Worm (Caenorhabditis elegans): ENCODE measurements around the gene C05D11.8.

The C05D11.8 gene

DNA sequence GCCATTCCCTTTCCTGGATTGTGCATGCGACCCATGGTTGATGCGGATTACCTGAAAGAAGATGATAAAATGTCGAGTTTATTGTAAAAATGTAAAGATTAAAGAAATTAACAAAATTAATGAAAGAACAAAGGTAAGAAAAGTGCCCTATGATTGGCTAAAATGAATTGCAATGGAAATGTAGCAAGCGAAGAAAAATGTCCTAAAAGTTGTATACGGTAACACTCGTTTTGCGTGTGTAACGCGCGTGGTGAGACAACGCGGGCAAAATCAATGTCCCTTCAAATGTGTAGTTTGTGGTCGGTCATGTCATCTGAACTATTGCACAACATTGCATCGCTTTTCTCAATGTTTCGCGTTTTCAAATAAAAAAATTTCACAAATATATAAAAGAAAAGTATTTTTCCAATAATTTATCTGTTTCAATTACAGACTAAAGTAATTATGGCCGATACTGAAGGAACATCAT, 52.1 kb downstream of the C05D11.8 start, which contains the start of the genes rps-13 and nfx-1 (continued):
- peak; percentile 45 for TF ChIP-seq lin-40 (tag; optimal IDR thresholded peaks at IDR 0.05)
- TF ChIP-seq bed-1 (GFP tag; IDR thresholded peaks at IDR 0.05) = no peak

DNA sequence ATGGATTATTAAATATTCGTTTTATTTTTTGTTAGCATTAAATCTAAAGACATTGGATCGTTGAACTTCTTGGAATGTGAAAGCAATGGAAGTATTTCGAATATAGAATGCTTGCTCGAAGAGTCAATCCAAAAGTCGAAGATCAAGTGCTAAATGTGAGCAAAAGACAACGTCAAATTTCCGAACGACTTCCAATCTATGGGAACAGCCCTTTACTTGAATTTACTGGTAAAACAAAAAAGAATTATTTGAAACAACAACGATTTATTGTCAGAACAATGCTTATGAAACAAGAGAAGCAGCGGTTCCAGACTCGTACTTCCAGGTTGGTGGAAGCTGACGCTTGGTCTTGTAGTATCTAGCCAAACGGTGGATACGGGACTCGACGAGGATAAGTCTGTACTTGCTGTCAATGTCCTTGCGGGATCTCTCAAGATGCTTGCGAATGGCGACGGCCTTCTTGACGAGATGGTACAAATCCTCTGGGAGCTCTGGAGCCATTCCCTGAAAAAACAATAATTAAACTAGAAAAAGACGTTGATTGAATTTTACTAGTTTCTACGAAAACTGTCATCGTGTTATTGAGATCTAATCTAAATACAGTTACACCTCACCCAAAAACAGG, 53.1 kb downstream of the C05D11.8 start:
- TF ChIP-seq ztf-25 (GFP tag; IDR thresholded peaks at IDR 0.05) = no peak
- no peak for TF ChIP-seq nhr-27 (tag; optimal IDR thresholded peaks at IDR 0.05)
- peak; percentile 29 for TF ChIP-seq xnd-1 (tag; optimal IDR thresholded peaks at IDR 0.05)
- TF ChIP-seq unc-62 (GFP tag; optimal IDR thresholded peaks at IDR 0.05) = no peak
- TF ChIP-seq nhr-120 (GFP tag; IDR thresholded peaks at IDR 0.05) = 0 out of 2 replicates have a peak, but pooled peaks have one; percentile 51
- no peak for TF ChIP-seq gei-17 (GFP tag; optimal IDR thresholded peaks at IDR 0.05)
- TF ChIP-seq snpc-1.1 (tag; optimal IDR thresholded peaks at IDR 0.05; ENCODE audit: insufficient read depth) = peak; percentile 67
- TF ChIP-seq let-607 (tag; optimal IDR thresholded peaks at IDR 0.05) = peak in 1 of 2 experiments; percentile 39
- no peak for TF ChIP-seq ztf-22 (GFP tag; optimal IDR thresholded peaks at IDR 0.05)
- peak; percentile 38 for TF ChIP-seq F33H1.4 (GFP tag; IDR thresholded peaks at IDR 0.05)
- TF ChIP-seq mel-28 (tag; optimal IDR thresholded peaks at IDR 0.05; ENCODE audit: borderline replicate concordance) = no peak
- TF ChIP-seq efl-1 (GFP tag; optimal IDR thresholded peaks at IDR 0.05) = peak; percentile 28
- no peak for TF ChIP-seq let-526 (GFP tag; IDR thresholded peaks at IDR 0.05)
- TF ChIP-seq tlf-1 (GFP tag; optimal IDR thresholded peaks at IDR 0.05) = peak; percentile 88
- TF ChIP-seq cebp-1 (GFP tag; IDR thresholded peaks at IDR 0.05) = no peak
- TF ChIP-seq cebp-1 (tag; optimal IDR thresholded peaks at IDR 0.05) = peak; percentile 65
- no peak for TF ChIP-seq F57C9.4 (tag; optimal IDR thresholded peaks at IDR 0.05)
- TF ChIP-seq hlh-12 (tag; optimal IDR thresholded peaks at IDR 0.05) = no peak
- TF ChIP-seq ceh-40 (GFP tag; IDR thresholded peaks at IDR 0.05) = peak; percentile 34; the same call in 1 of the 2 replicates
- TF ChIP-seq lsl-1 (GFP tag; optimal IDR thresholded peaks at IDR 0.05) = peak; percentile 67
- no peak for TF ChIP-seq ama-1 (optimal IDR thresholded peaks at IDR 0.05)
- TF ChIP-seq ama-1 (GFP tag; optimal IDR thresholded peaks at IDR 0.05) = peak in 1 of 2 experiments; percentile 82
- peak; percentile 5 for TF ChIP-seq B0261.1 (tag; optimal IDR thresholded peaks at IDR 0.05)
- TF ChIP-seq B0035.1 (tag; optimal IDR thresholded peaks at IDR 0.05) = no peak
- 0 out of 2 replicates have a peak, but pooled peaks have one; percentile 33 for TF ChIP-seq F37B4.10 (GFP tag; IDR thresholded peaks at IDR 0.05)
- no peak; the same call in 1 of the 2 replicates for TF ChIP-seq ztf-28 (GFP tag; IDR thresholded peaks at IDR 0.05)
- peak; percentile 98 for TF ChIP-seq B0336.3 (GFP tag; IDR thresholded peaks at IDR 0.05)
- TF ChIP-seq aptf-2 (GFP tag; conservative IDR thresholded peaks at IDR 0.05) = no peak
- peak in 1 of 2 experiments; percentile 47 for TF ChIP-seq rec-8 (tag; optimal IDR thresholded peaks at IDR 0.05)
- TF ChIP-seq tbx-9 (tag; optimal IDR thresholded peaks at IDR 0.05; ENCODE audit: borderline replicate concordance) = no peak
- TF ChIP-seq madf-3 (GFP tag; IDR thresholded peaks at IDR 0.05) = peak; percentile 63
- TF ChIP-seq F39B2.1 (GFP tag; IDR thresholded peaks at IDR 0.05) = peak; percentile 3; the same call in 1 of the 2 replicates
- no peak for TF ChIP-seq aptf-3 (GFP tag; IDR thresholded peaks at IDR 0.05)
- TF ChIP-seq F55B11.4 (tag; optimal IDR thresholded peaks at IDR 0.05; ENCODE audit: borderline replicate concordance, insufficient read depth) = no peak
- TF ChIP-seq athp-1 (tag; optimal IDR thresholded peaks at IDR 0.05) = peak; percentile 76
- TF ChIP-seq somi-1 (GFP tag; optimal IDR thresholded peaks at IDR 0.05) = peak; percentile 38
- TF ChIP-seq sptf-2 (GFP tag; optimal IDR thresholded peaks at IDR 0.05) = peak; percentile 49
- no peak for TF ChIP-seq nfya-1 (tag; optimal IDR thresholded peaks at IDR 0.05; ENCODE audit: borderline replicate concordance, insufficient read depth)
- TF ChIP-seq dpff-1 (tag; optimal IDR thresholded peaks at IDR 0.05) = no peak
- no peak for TF ChIP-seq egrh-3 (GFP tag; IDR thresholded peaks at IDR 0.05)
- TF ChIP-seq lin-54 (GFP tag; optimal IDR thresholded peaks at IDR 0.05) = peak; percentile 73
- TF ChIP-seq snpc-1.3 (tag; optimal IDR thresholded peaks at IDR 0.05; ENCODE audit: insufficient read depth) = peak; percentile 32
- TF ChIP-seq C06A6.2 (GFP tag; conservative IDR thresholded peaks at IDR 0.05) = no peak
